Worm (Caenorhabditis elegans) whole organism, L1 larva: ENCODE results near the gene pat-4.
A peak's percentile ranks its signal among the peaks of the same experiment; 100 is the strongest.

ENCODE experiments used
- C04F5.9 ChIP-seq: sonication (generic microtip); optimal IDR thresholded peaks from 2 replicates; lab custom pipeline; 2016; ENCODE audit warnings: missing genetic modification characterization, missing compliant biosample characterization
- aly-2 ChIP-seq: fragments of 150-350 bp; optimal IDR thresholded peaks from 2 replicates; lab custom pipeline; 2014; ENCODE audit warnings: missing biosample characterization, missing genetic modification characterization
- ama-1 ChIP-seq: fragments of 150-350 bp; optimal IDR thresholded peaks from 2 replicates; lab custom pipeline; 2014
- ceh-82 ChIP-seq, 3 experiments: fragments of 150-350 bp in 1 of 3; sonication (generic microtip) in 2 of 3; optimal IDR thresholded peaks; 2 replicates each; lab custom pipeline; 2014 to 2017; ENCODE audit warnings: missing biosample characterization in 3 of 3, missing genetic modification characterization in 3 of 3
- ces-1 ChIP-seq: fragments of 150-350 bp; optimal IDR thresholded peaks from 2 replicates; lab custom pipeline; 2014; ENCODE audit warnings: missing biosample characterization, missing genetic modification reagents, missing genetic modification characterization
- elt-2 ChIP-seq: sonication (generic microtip); optimal IDR thresholded peaks from 2 replicates; lab custom pipeline; 2016; ENCODE audit warnings: missing genetic modification characterization, mild to moderate bottlenecking, inconsistent platforms, missing compliant biosample characterization, missing genetic modification reagents
- jun-1 ChIP-seq: fragments of 150-350 bp; optimal IDR thresholded peaks from 2 replicates; lab custom pipeline; 2014; ENCODE audit warnings: missing biosample characterization, missing genetic modification reagents, missing genetic modification characterization
- mdl-1 ChIP-seq, 2 experiments: fragments of 150-350 bp; optimal IDR thresholded peaks; 2 replicates each; lab custom pipeline; 2014 to 2017; ENCODE audit warnings: missing biosample characterization in 2 of 2, missing genetic modification characterization in 2 of 2, inconsistent platforms in 1 of 2
- nhr-12 ChIP-seq: sonication (generic microtip); optimal IDR thresholded peaks from 2 replicates; lab custom pipeline; 2017; ENCODE audit warnings: missing biosample characterization, missing genetic modification characterization
- nhr-28 ChIP-seq: fragments of 150-350 bp; optimal IDR thresholded peaks from 2 replicates; lab custom pipeline; 2014; ENCODE audit warnings: missing biosample characterization, missing genetic modification characterization
- nhr-77 ChIP-seq: fragments of 150-350 bp; optimal IDR thresholded peaks from 2 replicates; lab custom pipeline; 2014; ENCODE audit warnings: missing biosample characterization, missing genetic modification characterization
- skn-1 ChIP-seq: fragments of 150-350 bp; optimal IDR thresholded peaks from 2 replicates; lab custom pipeline; 2014; ENCODE audit warnings: missing biosample characterization, missing genetic modification characterization
- ztf-4 ChIP-seq: fragments of 150-350 bp; optimal IDR thresholded peaks from 2 replicates; lab custom pipeline; 2014; ENCODE audit warnings: missing biosample characterization, missing genetic modification characterization

DNA sequence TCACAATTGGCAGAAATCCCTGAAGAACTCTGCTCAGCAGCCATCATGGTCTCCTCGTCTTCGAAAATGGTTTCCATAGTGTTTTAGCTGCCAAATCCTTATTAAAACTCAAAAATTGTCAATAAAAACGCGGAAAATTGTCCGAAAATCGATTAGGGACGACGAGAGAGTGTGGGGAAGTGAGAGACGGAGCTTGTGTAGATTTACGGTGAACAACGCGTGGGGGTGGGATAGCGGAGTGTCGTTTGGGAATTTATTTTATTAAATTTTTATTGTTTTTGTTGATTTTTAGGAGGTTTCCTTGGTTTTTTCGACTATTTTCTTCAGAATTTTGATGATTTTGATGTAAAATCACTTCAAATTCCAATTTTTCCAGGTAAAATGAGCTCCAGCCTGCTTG lies 7.4 kb downstream of the pat-4 start, which contains the start of the genes F54C4.4 and mrpl-40:
- TF ChIP-seq elt-2 (tag; lab: Kevin White, UChicago), result no peak
- no peak for TF ChIP-seq C04F5.9 (tag; lab: Kevin White, UChicago)
- TF ChIP-seq mdl-1 (tag; optimal IDR thresholded peaks at IDR 0.05; lab: Kevin White, UChicago), result peak in 1 of 2 experiments; percentile 34
- peak; percentile 66 for TF ChIP-seq jun-1 (tag; lab: Kevin White, UChicago)
- peak; percentile 56 to 87 (median 59) for TF ChIP-seq ceh-82 (tag; optimal IDR thresholded peaks at IDR 0.05; lab: Kevin White, UChicago)
- no peak for TF ChIP-seq aly-2 (tag; lab: Kevin White, UChicago)
- TF ChIP-seq ces-1, result no peak
- no peak for TF ChIP-seq ama-1
- peak; percentile 29 for TF ChIP-seq skn-1 (tag; lab: Kevin White, UChicago)
- TF ChIP-seq ztf-4, result no peak
- TF ChIP-seq nhr-12 (tag; lab: Kevin White, UChicago), result no peak
- TF ChIP-seq nhr-28, result no peak
- TF ChIP-seq nhr-77 (tag; lab: Kevin White, UChicago), result peak; percentile 18
